Fruit fly (Drosophila melanogaster) whole organism, embryonic: Measurements from ENCODE around the gene Pdxk.

ENCODE experiments used
- CG11247 ChIP-seq: fragments of 200-800 bp; sonication (Bioruptor generic); IDR thresholded peaks from 2 replicates; pipeline ENCODE4 v1.3.6; 2022; ENCODE audit warnings: missing biosample characterization, missing genetic modification characterization
- CG11398 ChIP-seq: fragments of 200-800 bp; sonication (Bioruptor generic); optimal IDR thresholded peaks from 2 replicates; lab custom pipeline; 2016; ENCODE audit warnings: missing biosample characterization, missing genetic modification characterization
- CG12769 ChIP-seq: fragments of 200-800 bp; sonication (Bioruptor generic); optimal IDR thresholded peaks from 2 replicates; lab custom pipeline; 2019; ENCODE audit warnings: missing biosample characterization, mild to moderate bottlenecking, missing genetic modification characterization, moderate library complexity
- CG13775 ChIP-seq: fragments of 200-800 bp; sonication (Bioruptor generic); optimal IDR thresholded peaks from 3 replicates; lab custom pipeline; 2017; ENCODE audit warnings: missing biosample characterization, mild to moderate bottlenecking, missing genetic modification characterization
- CG14860 ChIP-seq: fragments of 200-800 bp; sonication (Bioruptor generic); IDR thresholded peaks from 3 replicates; pipeline ENCODE4 v1.3.6; 2022; ENCODE audit warnings: missing biosample characterization, missing genetic modification characterization; ENCODE audit not compliant: partially characterized antibody
- CG18476 ChIP-seq: fragments of 200-800 bp; sonication (Bioruptor generic); optimal IDR thresholded peaks from 2 replicates; lab custom pipeline; 2016; ENCODE audit warnings: missing biosample characterization, mild to moderate bottlenecking, missing genetic modification characterization
- CG2120 ChIP-seq: fragments of 200-800 bp; sonication (Bioruptor generic); optimal IDR thresholded peaks from 3 replicates; lab custom pipeline; 2016; ENCODE audit warnings: missing biosample characterization, missing genetic modification characterization
- CG2199 ChIP-seq: fragments of 200-800 bp; sonication (Bioruptor generic); IDR thresholded peaks from 3 replicates; pipeline ENCODE4 v1.3.6; 2022; ENCODE audit warnings: missing biosample characterization, missing genetic modification characterization
- CG2875 ChIP-seq: fragments of 200-800 bp; sonication (Bioruptor generic); optimal IDR thresholded peaks from 2 replicates; lab custom pipeline; 2017; ENCODE audit warnings: missing biosample characterization, mild to moderate bottlenecking, missing genetic modification characterization, missing genetic modification reagents
- CG31441 ChIP-seq: fragments of 200-800 bp; sonication (Bioruptor generic); IDR thresholded peaks from 2 replicates; pipeline ENCODE4 v1.3.6; 2022; ENCODE audit warnings: missing biosample characterization, missing genetic modification characterization
- CG3847 ChIP-seq: fragments of 200-800 bp; sonication (Bioruptor generic); IDR thresholded peaks from 2 replicates; pipeline ENCODE4 v1.3.6; 2022; ENCODE audit warnings: missing biosample characterization, missing genetic modification characterization
- CG43689 ChIP-seq: fragments of 200-800 bp; sonication (Bioruptor generic); IDR thresholded peaks from 2 replicates; pipeline ENCODE4 v1.3.6; 2022; ENCODE audit warnings: missing biosample characterization, missing genetic modification characterization
- CG7745 ChIP-seq: fragments of 200-800 bp; sonication (Bioruptor generic); optimal IDR thresholded peaks from 2 replicates; lab custom pipeline; 2018; ENCODE audit warnings: missing biosample characterization, mild to moderate bottlenecking, missing genetic modification characterization, moderate library complexity
- CG7839 ChIP-seq: fragments of 200-800 bp; sonication (Bioruptor generic); optimal IDR thresholded peaks from 3 replicates; lab custom pipeline; 2018; ENCODE audit warnings: missing biosample characterization, mild to moderate bottlenecking, missing genetic modification characterization, moderate library complexity
- CG8281 ChIP-seq: fragments of 200-800 bp; sonication (Bioruptor generic); optimal IDR thresholded peaks from 2 replicates; lab custom pipeline; 2018; ENCODE audit warnings: missing biosample characterization, mild to moderate bottlenecking, missing genetic modification characterization, moderate library complexity
- CG8290 ChIP-seq, 3 experiments: fragments of 200-800 bp; sonication (Bioruptor generic); optimal IDR thresholded peaks; 2 replicates each; lab custom pipeline; 2016 to 2019; ENCODE audit warnings: missing biosample characterization in 3 of 3, missing genetic modification characterization in 3 of 3, mild to moderate bottlenecking in 2 of 3, moderate library complexity in 1 of 3
- CG8924 ChIP-seq: fragments of 200-800 bp; optimal IDR thresholded peaks from 3 replicates; lab custom pipeline; 2019; ENCODE audit warnings: missing biosample characterization, mild to moderate bottlenecking, missing genetic modification characterization, moderate library complexity
- CG9437 ChIP-seq: fragments of 200-800 bp; sonication (Bioruptor generic); optimal IDR thresholded peaks from 2 replicates; lab custom pipeline; 2018; ENCODE audit warnings: missing biosample characterization, mild to moderate bottlenecking, missing genetic modification characterization
- D19A ChIP-seq: fragments of 200-800 bp; optimal IDR thresholded peaks from 3 replicates; lab custom pipeline; 2019; ENCODE audit warnings: missing biosample characterization, mild to moderate bottlenecking, missing genetic modification characterization, moderate library complexity
- Dbx ChIP-seq: fragments of 200-800 bp; sonication (Bioruptor generic); IDR thresholded peaks from 3 replicates; pipeline ENCODE4 v1.3.6; 2022; ENCODE audit warnings: missing biosample characterization, missing genetic modification characterization
- Dref ChIP-seq: fragments of 200-800 bp; sonication (Bioruptor generic); IDR thresholded peaks from 2 replicates; pipeline ENCODE4 v1.3.6; 2022; ENCODE audit warnings: missing biosample characterization, missing genetic modification characterization
- Elba2 ChIP-seq: fragments of 200-800 bp; sonication (Bioruptor generic); optimal IDR thresholded peaks from 3 replicates; lab custom pipeline; 2016; ENCODE audit warnings: missing biosample characterization, missing genetic modification characterization
- Gug ChIP-seq: fragments of 200-800 bp; sonication (Bioruptor generic); IDR thresholded peaks from 4 replicates; pipeline ENCODE4 v1.3.6; 2022; ENCODE audit warnings: missing biosample characterization, missing genetic modification characterization
- H15 ChIP-seq: fragments of 200-800 bp; sonication (Bioruptor generic); IDR thresholded peaks from 3 replicates; pipeline ENCODE4 v1.3.6; 2022; ENCODE audit warnings: missing biosample characterization, missing genetic modification characterization
- HmgZ ChIP-seq: fragments of 200-800 bp; sonication (Bioruptor generic); optimal IDR thresholded peaks from 2 replicates; lab custom pipeline; 2018; ENCODE audit warnings: missing biosample characterization, mild to moderate bottlenecking, missing genetic modification characterization
- MESR4 ChIP-seq: fragments of 200-800 bp; sonication (Bioruptor generic); optimal IDR thresholded peaks from 2 replicates; lab custom pipeline; 2018; ENCODE audit warnings: missing biosample characterization, mild to moderate bottlenecking, missing genetic modification characterization, moderate library complexity
- NFAT ChIP-seq: fragments of 200-800 bp; sonication (Bioruptor generic); IDR thresholded peaks from 2 replicates; pipeline ENCODE4 v1.3.6; 2022; ENCODE audit warnings: missing biosample characterization, missing genetic modification characterization
- NK7.1 ChIP-seq: fragments of 200-800 bp; sonication (Bioruptor generic); optimal IDR thresholded peaks from 3 replicates; lab custom pipeline; 2016; ENCODE audit warnings: missing biosample characterization, missing genetic modification characterization
- Nf-YA ChIP-seq: fragments of 200-800 bp; sonication (Bioruptor generic); IDR thresholded peaks from 2 replicates; pipeline ENCODE4 v1.3.6; 2022; ENCODE audit warnings: missing biosample characterization, missing genetic modification characterization
- NfI ChIP-seq: fragments of 200-800 bp; sonication (Bioruptor generic); optimal IDR thresholded peaks from 3 replicates; lab custom pipeline; 2018; ENCODE audit warnings: missing biosample characterization, mild to moderate bottlenecking, missing genetic modification characterization, moderate library complexity
- Stat92E ChIP-seq, 3 experiments: fragments of >200 bp in 2 of 3; fragments of 200-800 bp in 1 of 3; sonication (Bioruptor generic) in 1 of 3; optimal IDR thresholded peaks; 2 replicates each; lab custom pipeline; 2017 to 2019; ENCODE audit warnings: missing biosample characterization in 3 of 3, missing genetic modification characterization in 3 of 3, mild to moderate bottlenecking in 1 of 3, moderate library complexity in 1 of 3
- Usf ChIP-seq: fragments of 200-800 bp; sonication (Bioruptor generic); optimal IDR thresholded peaks from 2 replicates; lab custom pipeline; 2017; ENCODE audit warnings: missing genotype, missing biosample characterization, missing genetic modification characterization
- ac ChIP-seq: fragments of 200-800 bp; sonication (Bioruptor generic); optimal IDR thresholded peaks from 3 replicates; lab custom pipeline; 2017; ENCODE audit warnings: missing biosample characterization, mild to moderate bottlenecking, missing genetic modification characterization
- amos ChIP-seq: fragments of 200-800 bp; sonication (Bioruptor generic); IDR thresholded peaks from 2 replicates; pipeline ENCODE4 v1.3.6; 2022; ENCODE audit warnings: missing biosample characterization, missing genetic modification characterization; ENCODE audit not compliant: partially characterized antibody
- bcd ChIP-seq: fragments of 200-800 bp; sonication (Bioruptor generic); optimal IDR thresholded peaks from 2 replicates; lab custom pipeline; 2017; ENCODE audit warnings: missing biosample characterization, mild to moderate bottlenecking, missing genetic modification characterization
- dm ChIP-seq: fragments of 200-800 bp; sonication (Bioruptor generic); optimal IDR thresholded peaks from 3 replicates; lab custom pipeline; 2016; ENCODE audit warnings: missing biosample characterization, missing genetic modification characterization
- ems ChIP-seq: fragments of 200-800 bp; sonication (Bioruptor generic); optimal IDR thresholded peaks from 3 replicates; lab custom pipeline; 2016; ENCODE audit warnings: missing biosample characterization, missing genetic modification characterization
- gem ChIP-seq: fragments of 200-800 bp; sonication (Bioruptor generic); optimal IDR thresholded peaks from 2 replicates; lab custom pipeline; 2019; ENCODE audit warnings: missing biosample characterization, mild to moderate bottlenecking, missing genetic modification characterization, moderate library complexity
- hb ChIP-seq: fragments of 200-800 bp; sonication (Bioruptor generic); IDR thresholded peaks from 3 replicates; pipeline ENCODE4 v1.3.6; 2022; ENCODE audit warnings: missing biosample characterization, missing genetic modification characterization; ENCODE audit not compliant: partially characterized antibody
- hbn ChIP-seq: fragments of 200-800 bp; sonication (Bioruptor generic); IDR thresholded peaks from 2 replicates; pipeline ENCODE4 v1.3.6; 2022; ENCODE audit warnings: missing biosample characterization, missing genetic modification characterization; ENCODE audit not compliant: partially characterized antibody
- ind ChIP-seq: fragments of 200-800 bp; sonication (Bioruptor generic); optimal IDR thresholded peaks from 3 replicates; lab custom pipeline; 2016; ENCODE audit warnings: missing biosample characterization, missing genetic modification characterization
- ken ChIP-seq: fragments of 200-800 bp; sonication (Bioruptor generic); IDR thresholded peaks from 3 replicates; pipeline ENCODE4 v1.3.6; 2022; ENCODE audit warnings: missing biosample characterization, missing genetic modification characterization
- mam ChIP-seq: fragments of 200-800 bp; sonication (Bioruptor generic); optimal IDR thresholded peaks from 3 replicates; lab custom pipeline; 2016; ENCODE audit warnings: missing biosample characterization, missing genetic modification characterization
- odd ChIP-seq: fragments of 200-800 bp; sonication (Bioruptor generic); optimal IDR thresholded peaks from 2 replicates; lab custom pipeline; 2017; ENCODE audit warnings: missing biosample characterization, mild to moderate bottlenecking, missing genetic modification characterization
- ro ChIP-seq: fragments of 200-800 bp; sonication (Bioruptor generic); IDR thresholded peaks from 2 replicates; pipeline ENCODE4 v1.3.6; 2022; ENCODE audit warnings: missing biosample characterization, missing genetic modification characterization
- slbo ChIP-seq: fragments of 200-800 bp; sonication (Bioruptor generic); IDR thresholded peaks from 2 replicates; pipeline ENCODE4 v1.3.6; 2022; ENCODE audit warnings: missing biosample characterization, missing genetic modification characterization
- vfl ChIP-seq: fragments of 200-800 bp; sonication (Bioruptor generic); optimal IDR thresholded peaks from 2 replicates; lab custom pipeline; 2016; ENCODE audit warnings: missing biosample characterization, missing genetic modification characterization
- vvl ChIP-seq: fragments of 200-800 bp; sonication (Bioruptor generic); IDR thresholded peaks from 2 replicates; pipeline ENCODE4 v1.3.6; 2022; ENCODE audit warnings: missing biosample characterization, missing genetic modification characterization

Gene Pdxk

DNA sequence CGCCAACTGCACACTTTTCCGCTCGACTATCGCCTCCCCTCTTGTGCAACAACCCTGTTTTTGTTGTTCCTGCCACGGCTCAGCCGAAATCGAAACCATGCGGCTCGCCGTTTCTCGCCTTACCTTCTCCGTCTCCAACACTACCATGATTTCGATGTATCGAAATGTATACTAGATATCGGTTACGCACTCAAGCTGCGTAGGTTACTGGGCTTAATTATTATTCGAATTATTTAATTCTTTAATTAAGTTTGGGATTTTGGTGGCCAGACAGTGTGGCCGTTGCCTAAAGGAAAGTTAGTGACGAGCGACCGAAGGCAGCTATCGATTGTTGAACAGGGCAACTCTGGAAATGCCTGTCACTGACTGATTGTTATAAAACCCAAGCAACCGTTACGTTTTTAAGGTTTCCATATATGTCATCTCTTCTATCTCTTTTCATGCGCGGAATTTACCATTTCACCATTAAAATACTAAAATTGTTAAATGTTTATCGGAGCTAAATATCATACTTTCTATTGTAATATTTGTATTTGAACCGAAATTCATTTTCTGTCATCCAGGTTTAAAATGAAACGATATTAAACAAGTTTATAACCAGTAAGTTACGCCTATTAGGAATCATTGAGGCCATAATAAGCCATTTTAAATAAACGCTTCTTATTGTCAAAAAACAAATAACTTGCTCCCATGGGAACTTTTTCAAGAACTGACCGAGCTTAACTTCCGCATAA is 42.2 kb downstream of the Pdxk start, which contains the start of gene eIF4E1 (continued):
- TF ChIP-seq Elba2 (GFP tag; lab: Kevin White, UChicago) (peak; percentile 75), CG7839 (no peak), CG3847 (GFP tag; lab: Robert Waterston, UW) (peak; percentile 75), ro (GFP tag; lab: Robert Waterston, UW) (no peak), CG8281 (no peak), CG14860 (GFP tag; lab: Robert Waterston, UW) (peak; percentile 36; the same call in 2 of the 3 replicates), dm (GFP tag; lab: Kevin White, UChicago) (peak; percentile 61), CG8924 (tag; lab: Kevin White, UChicago) (no peak), Usf (GFP tag; lab: Kevin White, UChicago) (no peak), CG11398 (GFP tag; lab: Kevin White, UChicago) (no peak), CG11247 (GFP tag; lab: Robert Waterston, UW) (peak; percentile 43), NfI (peak; percentile 27), CG12769 (peak; percentile 18), odd (GFP tag; lab: Kevin White, UChicago) (no peak), ems (GFP tag; lab: Kevin White, UChicago) (peak; percentile 37), ken (GFP tag; lab: Robert Waterston, UW) (peak; percentile 27; the same call in 2 of the 3 replicates), NK7.1 (GFP tag; lab: Kevin White, UChicago) (no peak), ac (GFP tag; lab: Kevin White, UChicago) (no peak), HmgZ (peak; percentile 42), CG13775 (GFP tag; lab: Kevin White, UChicago) (peak; percentile 8), vfl (GFP tag; lab: Kevin White, UChicago) (peak; percentile 28), CG2875 (GFP tag; lab: Kevin White, UChicago) (no peak), mam (GFP tag; lab: Kevin White, UChicago) (peak; percentile 60), gem (peak; percentile 5), MESR4 (peak; percentile 86), CG2120 (GFP tag; lab: Kevin White, UChicago) (peak; percentile 13), H15 (GFP tag; lab: Robert Waterston, UW) (no peak), Stat92E (GFP tag; optimal IDR thresholded peaks at IDR 0.05; lab: Kevin White, UChicago) (peak in 1 of 3 experiments; percentile 58), Nf-YA (GFP tag; lab: Robert Waterston, UW) (0 out of 2 replicates have a peak, but pooled peaks have one; percentile 5), vvl (GFP tag; lab: Robert Waterston, UW) (peak; percentile 4; the same call in 1 of the 2 replicates), hbn (GFP tag; lab: Robert Waterston, UW) (peak; percentile 57), ind (GFP tag; lab: Kevin White, UChicago) (no peak), hb (GFP tag; lab: Robert Waterston, UW) (0 out of 3 replicates have a peak, but pooled peaks have one; percentile 62), CG9437 (GFP tag; lab: Kevin White, UChicago) (peak; percentile 96), NFAT (peak; percentile 54; the same call in 1 of the 2 replicates), slbo (GFP tag; lab: Robert Waterston, UW) (peak; percentile 65; the same call in 1 of the 2 replicates), D19A (tag; lab: Kevin White, UChicago) (no peak), CG43689 (GFP tag; lab: Robert Waterston, UW) (no peak), Gug (GFP tag; lab: Robert Waterston, UW) (peak; percentile 33; the same call in 1 of the 4 replicates), bcd (GFP tag; lab: Kevin White, UChicago) (peak; percentile 8), CG31441 (GFP tag; lab: Robert Waterston, UW) (no peak), CG18476 (GFP tag; lab: Kevin White, UChicago) (no peak), amos (peak; percentile 86), CG2199 (GFP tag; lab: Robert Waterston, UW) (peak; percentile 84; the same call in 2 of the 3 replicates), CG8290 (GFP tag; optimal IDR thresholded peaks at IDR 0.05; lab: Kevin White, UChicago) (peak; percentile 30), CG8290 (tag; optimal IDR thresholded peaks at IDR 0.05; lab: Kevin White, UChicago) (peak in 1 of 2 experiments; percentile 55), Dref (peak; percentile 92), Dbx (GFP tag; lab: Robert Waterston, UW) (0 out of 3 replicates have a peak, but pooled peaks have one; percentile 21), CG7745 (tag; lab: Kevin White, UChicago) (peak; percentile 57)
